Worm (Caenorhabditis elegans) whole organism, early embryonic: ENCODE measurements around the gene E02C12.9.
"Not testable (repeated sequence)": the region's sequence is repeated elsewhere in the genome, so short reads cannot be mapped to it uniquely, and the experiment has no call there.

Source experiments
- B0310.2 ChIP-seq: sonication (generic microtip); optimal IDR thresholded peaks from 2 replicates; lab custom pipeline; 2016; ENCODE audit warnings: mild to moderate bottlenecking, missing genetic modification characterization, missing compliant biosample characterization
- F13C5.2 ChIP-seq: sonication (generic microtip); optimal IDR thresholded peaks from 2 replicates; lab custom pipeline; 2017; ENCODE audit warnings: mild to moderate bottlenecking, missing genetic modification characterization, inconsistent platforms, missing compliant biosample characterization
- aly-1 ChIP-seq: sonication (generic microtip); optimal IDR thresholded peaks from 2 replicates; lab custom pipeline; 2016; ENCODE audit warnings: missing genetic modification characterization, missing compliant biosample characterization
- ama-1 ChIP-seq: fragments of 150-350 bp; optimal IDR thresholded peaks from 2 replicates; lab custom pipeline; 2014
- ceh-13 ChIP-seq: fragments of 200-800 bp; sonication (Bioruptor generic); optimal IDR thresholded peaks from 2 replicates; lab custom pipeline; 2018; ENCODE audit warnings: mild to moderate bottlenecking, missing genetic modification characterization, missing compliant biosample characterization
- ceh-36 ChIP-seq: sonication (generic microtip); optimal IDR thresholded peaks from 2 replicates; lab custom pipeline; 2016; ENCODE audit warnings: missing genetic modification characterization, inconsistent platforms, missing compliant biosample characterization
- ets-7 ChIP-seq: sonication (generic microtip); optimal IDR thresholded peaks from 2 replicates; lab custom pipeline; 2016; ENCODE audit warnings: missing genotype, missing genetic modification characterization, missing compliant biosample characterization
- flt-1 ChIP-seq: fragments of 200-800 bp; sonication (Bioruptor generic); IDR thresholded peaks from 2 replicates; pipeline ENCODE4 v1.3.6; 2022; ENCODE audit warnings: missing genetic modification characterization, missing compliant biosample characterization
- hmbx-1 ChIP-seq: sonication (generic microtip); optimal IDR thresholded peaks from 2 replicates; lab custom pipeline; 2016; ENCODE audit warnings: mild to moderate bottlenecking, missing genetic modification characterization, missing compliant biosample characterization
- hmg-4 ChIP-seq: fragments of 200-800 bp; sonication (Bioruptor generic); optimal IDR thresholded peaks from 2 replicates; lab custom pipeline; 2018; ENCODE audit warnings: mild to moderate bottlenecking, missing genetic modification characterization, missing compliant biosample characterization
- hnd-1 ChIP-seq: sonication (generic microtip); optimal IDR thresholded peaks from 2 replicates; lab custom pipeline; 2016; ENCODE audit warnings: missing genetic modification characterization, missing compliant biosample characterization
- pes-1 ChIP-seq: fragments of 200-800 bp; sonication (Bioruptor generic); IDR thresholded peaks from 2 replicates; pipeline ENCODE4 v1.3.6; 2022; ENCODE audit warnings: missing genetic modification reagents, missing genetic modification characterization, missing compliant biosample characterization
- scrt-1 ChIP-seq: fragments of 200-800 bp; sonication (Bioruptor generic); IDR thresholded peaks from 2 replicates; pipeline ENCODE4 v1.3.6; 2022; ENCODE audit warnings: missing genetic modification characterization, missing compliant biosample characterization
- sea-1 ChIP-seq: fragments of 200-800 bp; sonication (Bioruptor generic); conservative IDR thresholded peaks from 2 replicates; pipeline ENCODE4 v1.3.6; 2022; ENCODE audit warnings: missing genetic modification characterization, missing compliant biosample characterization
- tbx-11 ChIP-seq: fragments of 200-800 bp; sonication (Bioruptor generic); IDR thresholded peaks from 2 replicates; pipeline ENCODE4 v1.3.6; 2022; ENCODE audit warnings: missing genetic modification characterization, missing compliant biosample characterization
- tbx-37 ChIP-seq: fragments of 200-800 bp; sonication (Bioruptor generic); conservative IDR thresholded peaks from 2 replicates; pipeline ENCODE4 v1.3.6; 2022; ENCODE audit warnings: missing genetic modification reagents, missing genetic modification characterization, missing compliant biosample characterization
- tra-4 ChIP-seq: sonication (generic microtip); optimal IDR thresholded peaks from 2 replicates; lab custom pipeline; 2017; ENCODE audit warnings: missing genetic modification characterization, missing compliant biosample characterization

The E02C12.9 gene

DNA sequence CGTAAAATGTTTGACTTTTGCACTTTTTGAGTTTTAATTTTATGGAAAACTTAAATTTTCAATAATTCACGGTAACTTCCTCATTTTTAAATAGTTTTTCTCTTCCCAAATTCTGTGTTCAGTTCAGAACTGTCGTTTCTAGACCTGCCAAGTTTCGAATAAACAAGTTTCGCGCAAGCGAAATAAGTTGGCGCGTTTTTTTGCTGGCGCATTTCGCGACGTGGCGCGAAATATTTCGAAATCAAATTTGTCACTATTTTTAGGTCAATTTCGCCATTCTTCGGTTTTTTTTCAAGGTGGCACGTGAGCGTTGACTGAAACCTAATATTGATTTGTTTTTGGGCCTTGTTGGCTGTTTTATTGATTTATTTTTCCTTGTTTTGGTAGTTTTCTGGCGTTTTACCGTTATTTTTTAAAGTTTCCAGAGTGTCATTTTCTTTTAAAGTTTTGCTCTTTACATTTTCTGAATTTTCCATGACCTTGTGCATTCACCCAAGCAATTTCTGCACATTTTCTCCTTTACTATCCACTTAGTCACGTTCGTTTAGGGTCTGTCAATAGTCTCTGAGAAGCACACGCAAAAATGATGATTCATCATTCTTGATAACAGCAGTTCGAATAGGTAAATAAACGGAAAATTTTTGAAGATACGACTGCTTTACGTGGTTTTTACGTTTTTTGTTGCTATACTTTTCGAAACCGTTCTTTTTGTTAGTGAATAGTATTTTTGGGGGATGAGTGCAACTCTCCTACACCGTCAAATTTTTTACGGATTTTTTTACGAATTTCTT, 7.5 kb upstream of the E02C12.9 start:
- TF ChIP-seq sea-1 (GFP tag; lab: Robert Waterston, UW) (no peak), pes-1 (GFP tag; lab: Robert Waterston, UW) (no peak), tbx-37 (GFP tag; lab: Robert Waterston, UW) (no peak), hnd-1 (tag; lab: Kevin White, UChicago) (no peak), hmg-4 (no peak), ceh-36 (tag; lab: Kevin White, UChicago) (no peak), hmbx-1 (tag; lab: Kevin White, UChicago) (no peak), tbx-11 (GFP tag; lab: Robert Waterston, UW) (no peak), scrt-1 (GFP tag; lab: Robert Waterston, UW) (no peak), F13C5.2 (no peak)

DNA sequence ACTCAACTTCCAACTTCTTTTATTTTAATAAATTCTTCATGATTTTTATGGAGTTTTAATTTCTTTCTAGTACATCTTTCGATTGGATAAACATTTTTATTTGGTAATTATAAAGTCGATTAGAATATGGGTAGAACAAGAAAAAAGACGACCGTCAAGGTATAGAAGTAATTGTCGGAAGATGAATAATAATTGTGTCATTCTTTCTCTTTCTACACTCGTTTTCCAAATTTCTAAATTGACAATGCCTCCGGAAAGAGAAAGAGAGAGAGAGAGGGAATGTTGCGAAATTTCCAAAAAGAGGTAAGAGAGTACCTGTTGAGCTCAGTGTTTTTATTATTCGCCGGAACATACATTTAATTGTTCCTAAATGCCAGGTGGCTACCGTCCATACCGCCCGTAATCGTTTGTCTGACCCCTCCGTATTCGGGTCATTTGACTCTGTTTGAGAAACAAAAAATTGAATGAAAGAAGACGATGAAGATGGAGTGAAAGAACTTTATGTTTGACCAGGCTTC, 6.6 kb upstream of the E02C12.9 start, which contains the start of gene E02C12.12:
TSS of gene E02C12.12 (minus strand) at position 468 of the 518 bp plus-strand sequence.
- no peak for TF ChIP-seq flt-1 (GFP tag; lab: Robert Waterston, UW)
- no peak for TF ChIP-seq pes-1 (GFP tag; lab: Robert Waterston, UW)
- no peak for TF ChIP-seq ets-7 (tag; lab: Kevin White, UChicago)
- no peak for TF ChIP-seq tra-4
- TF ChIP-seq B0310.2: no peak
- no peak for TF ChIP-seq hmg-4
- no peak for TF ChIP-seq tbx-37 (GFP tag; lab: Robert Waterston, UW)

DNA sequence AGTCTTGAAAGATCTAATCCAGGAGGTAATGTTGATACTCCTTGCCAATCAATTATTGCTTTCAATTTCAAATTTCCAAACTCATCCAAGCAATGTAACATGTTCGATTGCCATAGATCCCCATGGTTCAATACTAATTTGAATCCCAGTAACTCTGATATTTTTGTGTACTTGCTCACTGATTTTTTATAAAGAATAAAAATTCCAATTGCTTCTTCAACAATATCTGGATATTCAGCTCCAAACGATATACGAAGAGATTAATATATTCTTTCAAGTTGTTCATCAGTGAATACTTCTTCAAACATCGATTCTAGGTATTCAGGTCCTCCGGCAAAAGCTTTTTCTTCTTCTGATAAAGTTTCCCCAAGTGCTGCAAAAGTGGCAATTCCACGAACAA, 4.5 kb upstream of the E02C12.9 start, which contains the start of gene E02C12.11:
TSS of gene E02C12.11 (minus strand) at position 101 of the 400 bp plus-strand sequence.
- TF ChIP-seq tbx-37 (GFP tag; lab: Robert Waterston, UW); scrt-1 (GFP tag; lab: Robert Waterston, UW); hmbx-1 (tag; lab: Kevin White, UChicago): not testable (repeated sequence)

DNA sequence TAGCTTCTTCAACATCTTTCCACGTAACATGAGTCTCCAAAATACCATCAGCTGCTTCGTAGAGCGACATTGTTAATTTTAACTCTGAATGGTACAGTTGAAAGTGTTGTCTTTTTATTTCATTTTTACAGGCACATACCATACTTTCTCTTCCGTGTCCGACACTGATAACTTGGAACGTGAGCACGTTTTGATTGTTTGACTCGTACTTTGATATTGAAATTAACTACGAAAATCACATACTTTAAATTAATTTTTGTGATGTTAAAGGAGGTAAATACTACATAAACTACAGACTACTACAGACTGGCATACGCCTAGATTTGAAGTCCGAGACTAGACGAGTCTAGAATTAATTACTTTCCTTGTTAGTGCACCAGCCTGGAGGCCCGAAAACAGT, 3.1 kb upstream of the E02C12.9 start, which contains the start of gene E02C12.10:
TSS of gene E02C12.10 (minus strand) at position 75 of the 400 bp plus-strand sequence.
- no peak for TF ChIP-seq ama-1 (lab: Kevin White, UChicago)
- TF ChIP-seq F13C5.2: no peak
- no peak for TF ChIP-seq tra-4
- no peak for TF ChIP-seq hmg-4
- no peak for TF ChIP-seq hnd-1 (tag; lab: Kevin White, UChicago)
- TF ChIP-seq sea-1 (GFP tag; lab: Robert Waterston, UW): no peak
- TF ChIP-seq B0310.2: no peak
- no peak for TF ChIP-seq aly-1 (tag; lab: Kevin White, UChicago)
- TF ChIP-seq flt-1 (GFP tag; lab: Robert Waterston, UW): no peak
- no peak for TF ChIP-seq tbx-11 (GFP tag; lab: Robert Waterston, UW)
- no peak for TF ChIP-seq pes-1 (GFP tag; lab: Robert Waterston, UW)
- TF ChIP-seq ets-7 (tag; lab: Kevin White, UChicago): no peak
- TF ChIP-seq ceh-13 (GFP tag; lab: Kevin White, UChicago): no peak
- no peak for TF ChIP-seq tbx-37 (GFP tag; lab: Robert Waterston, UW)
- TF ChIP-seq scrt-1 (GFP tag; lab: Robert Waterston, UW): no peak
- no peak for TF ChIP-seq hmbx-1 (tag; lab: Kevin White, UChicago)

DNA sequence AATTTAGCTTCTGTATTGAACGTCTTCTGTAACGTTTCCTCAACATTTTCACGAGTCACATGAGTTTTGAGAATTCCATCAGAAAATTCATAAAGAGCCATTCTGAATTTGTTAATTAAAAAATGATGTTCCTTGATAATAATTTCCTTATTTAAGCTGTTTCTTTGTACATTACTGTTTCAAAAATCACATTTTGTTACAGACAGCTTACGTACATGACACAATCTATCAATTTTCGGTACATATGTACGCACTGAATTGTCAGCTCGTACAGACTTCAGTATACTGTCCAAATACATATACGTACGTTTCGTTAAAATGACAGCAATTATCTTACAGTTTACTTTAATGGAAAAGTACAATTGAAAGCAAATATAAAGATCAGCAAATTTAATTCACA, 1.1 kb upstream of the E02C12.9 start, which contains the start of gene E02C12.19:
TSS of gene E02C12.19 (minus strand) at position 101 of the 400 bp plus-strand sequence.
- no peak for TF ChIP-seq F13C5.2

DNA sequence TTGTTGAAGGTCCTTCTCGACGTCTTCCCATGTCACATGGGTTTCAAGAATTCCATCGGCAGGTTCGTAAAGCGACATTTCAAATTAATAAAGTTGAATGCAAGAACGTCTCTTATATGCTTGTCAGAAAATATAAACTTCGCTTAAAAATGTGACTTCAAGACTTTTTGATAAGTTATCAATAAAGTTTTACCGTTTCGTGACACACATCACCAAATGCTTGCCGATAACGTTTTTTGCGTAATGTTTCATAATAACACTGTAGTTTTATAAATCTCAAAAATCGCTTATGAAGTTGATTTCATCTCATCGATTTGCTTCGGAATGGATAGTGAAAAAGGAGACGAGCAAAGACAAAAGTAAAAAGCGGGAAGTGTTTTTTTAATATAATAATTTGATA, 1.8 kb downstream of the E02C12.9 start, which contains the start of gene E02C12.8:
TSS of gene E02C12.8 (minus strand) at position 141 of the 400 bp plus-strand sequence.
- no peak for TF ChIP-seq ets-7 (tag; lab: Kevin White, UChicago)
- TF ChIP-seq hmbx-1 (tag; lab: Kevin White, UChicago): no peak
- TF ChIP-seq tbx-37 (GFP tag; lab: Robert Waterston, UW): no peak
- no peak for TF ChIP-seq scrt-1 (GFP tag; lab: Robert Waterston, UW)
- TF ChIP-seq tbx-11 (GFP tag; lab: Robert Waterston, UW): no peak
- no peak for TF ChIP-seq tra-4
- no peak for TF ChIP-seq ceh-36 (tag; lab: Kevin White, UChicago)
- TF ChIP-seq hmg-4: no peak
- no peak for TF ChIP-seq aly-1 (tag; lab: Kevin White, UChicago)
- no peak for TF ChIP-seq ceh-13 (GFP tag; lab: Kevin White, UChicago)
- TF ChIP-seq hnd-1 (tag; lab: Kevin White, UChicago): no peak
- no peak for TF ChIP-seq pes-1 (GFP tag; lab: Robert Waterston, UW)
- no peak for TF ChIP-seq ama-1 (lab: Kevin White, UChicago)
- TF ChIP-seq B0310.2: no peak
- TF ChIP-seq flt-1 (GFP tag; lab: Robert Waterston, UW): no peak
- TF ChIP-seq F13C5.2: no peak
- TF ChIP-seq sea-1 (GFP tag; lab: Robert Waterston, UW): no peak

DNA sequence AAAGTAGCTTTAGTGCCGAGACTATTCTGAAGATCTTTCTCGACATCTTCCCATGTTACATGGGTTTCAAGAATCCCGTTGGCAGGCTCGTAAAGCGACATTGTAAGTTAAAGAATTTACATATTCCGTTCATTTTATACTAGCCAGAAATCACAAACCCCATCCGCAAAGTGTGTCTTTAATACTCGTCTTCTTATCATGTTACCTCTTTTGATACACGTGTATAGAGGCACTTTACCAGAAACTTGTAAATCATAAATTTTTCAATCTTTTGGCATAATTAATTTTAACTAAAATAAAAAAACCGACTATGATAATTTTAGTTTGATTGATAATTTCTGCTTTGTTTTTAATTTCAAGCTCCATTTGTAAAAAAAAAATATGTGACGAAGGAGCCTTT, 4.3 kb downstream of the E02C12.9 start, which contains the start of gene E02C12.6:
TSS of gene E02C12.6 (minus strand) at position 101 of the 400 bp plus-strand sequence.
- TF ChIP-seq tbx-11 (GFP tag; lab: Robert Waterston, UW) (no peak), pes-1 (GFP tag; lab: Robert Waterston, UW) (no peak), flt-1 (GFP tag; lab: Robert Waterston, UW) (no peak), F13C5.2 (no peak), hnd-1 (tag; lab: Kevin White, UChicago) (no peak), ets-7 (tag; lab: Kevin White, UChicago) (no peak), ceh-36 (tag; lab: Kevin White, UChicago) (no peak), ama-1 (lab: Kevin White, UChicago) (no peak), B0310.2 (no peak), aly-1 (tag; lab: Kevin White, UChicago) (no peak), tbx-37 (GFP tag; lab: Robert Waterston, UW) (no peak), ceh-13 (GFP tag; lab: Kevin White, UChicago) (no peak)
